Fruit fly (Drosophila melanogaster) S2 (cell line): ENCODE measurements around the gene Rh2.

ENCODE experiments used
- CG8478 ChIP-seq: fragments of >200 bp; optimal IDR thresholded peaks from 2 replicates; lab custom pipeline; 2018
- CTCF ChIP-seq, 2 experiments: fragments of >200 bp; optimal IDR thresholded peaks; 2 replicates each; lab custom pipeline; 2018

dm6 chr3R:18947307-18947706 is 48.1 kb downstream of the Rh2 start:
- TF ChIP-seq CG8478 (lab: Kevin White, UChicago) (no peak), CTCF (optimal IDR thresholded peaks at IDR 0.05; lab: Kevin White, UChicago) (no peak)
